Worm (Caenorhabditis elegans) whole organism, mixed stage, embryonic: ENCODE measurements around the gene R160.3.

Experiments used
- ceh-83 ChIP-seq: fragments of 200-800 bp; sonication (Bioruptor generic); optimal IDR thresholded peaks from 2 replicates; lab custom pipeline; 2018; ENCODE audit warnings: mild to moderate bottlenecking, missing genetic modification characterization, missing compliant biosample characterization
- elt-3 ChIP-seq: fragments of 150-350 bp; optimal IDR thresholded peaks from 2 replicates; lab custom pipeline; 2014; ENCODE audit warnings: missing biosample characterization, missing genetic modification characterization
- ham-2 ChIP-seq: fragments of 200-800 bp; sonication (Bioruptor generic); optimal IDR thresholded peaks from 2 replicates; lab custom pipeline; 2018; ENCODE audit warnings: mild to moderate bottlenecking, missing genetic modification characterization, missing compliant biosample characterization
- lin-32 ChIP-seq: fragments of 200-800 bp; sonication (Bioruptor generic); optimal IDR thresholded peaks from 2 replicates; lab custom pipeline; 2018; ENCODE audit warnings: mild to moderate bottlenecking, missing genetic modification characterization, missing compliant biosample characterization
- pha-4 ChIP-seq: fragments of 150-350 bp; optimal IDR thresholded peaks from 2 replicates; lab custom pipeline; 2018; ENCODE audit warnings: missing biosample characterization, missing genetic modification reagents, missing genetic modification characterization

DNA sequence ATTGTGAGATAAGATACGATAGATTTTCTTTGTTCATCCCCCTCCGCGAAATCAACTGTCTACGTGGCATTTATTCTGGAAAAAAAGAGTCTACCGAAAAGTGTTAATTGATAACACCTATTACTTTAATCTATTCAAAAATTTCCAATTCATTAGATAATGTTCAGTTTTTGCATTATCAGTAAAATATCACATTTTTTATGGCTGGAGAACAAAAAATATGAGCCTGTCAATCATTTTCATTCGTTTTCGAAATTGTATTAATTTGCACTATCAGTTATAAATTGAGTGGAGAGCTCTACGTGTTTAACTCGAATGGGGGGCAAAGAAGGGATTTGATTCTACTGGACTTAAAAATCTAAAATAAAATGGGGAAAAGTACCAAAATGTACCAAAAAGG is 7.1 kb downstream of the R160.3 start:
- TF ChIP-seq ceh-83 (GFP tag; lab: Kevin White, UChicago) (no peak), ham-2 (no peak), pha-4 (no peak), elt-3 (tag; lab: Kevin White, UChicago) (no peak), lin-32 (GFP tag; lab: Kevin White, UChicago) (no peak)
